Fruit fly (Drosophila melanogaster) whole organism, adult: Measurements from ENCODE around the gene CG31021.

Source experiments
- CG11617 ChIP-seq: fragments of 200-800 bp; sonication (Bioruptor generic); optimal IDR thresholded peaks from 2 replicates; lab custom pipeline; 2017; ENCODE audit warnings: mild to moderate bottlenecking, missing biosample characterization, missing genetic modification reagents, missing genetic modification characterization
- CG1620 ChIP-seq: fragments of 200-800 bp; sonication (Bioruptor generic); optimal IDR thresholded peaks from 2 replicates; lab custom pipeline; 2016; ENCODE audit warnings: missing biosample characterization, missing genetic modification characterization
- CG33017 ChIP-seq: fragments of 200-800 bp; sonication (Bioruptor generic); optimal IDR thresholded peaks from 2 replicates; lab custom pipeline; 2018; ENCODE audit warnings: missing biosample characterization, mild to moderate bottlenecking, missing genetic modification characterization, moderate library complexity
- CG5204 ChIP-seq: fragments of 200-800 bp; sonication (Bioruptor generic); optimal IDR thresholded peaks from 2 replicates; lab custom pipeline; 2016; ENCODE audit warnings: missing biosample characterization, missing genetic modification characterization
- CG7101 ChIP-seq: fragments of 200-800 bp; sonication (Bioruptor generic); optimal IDR thresholded peaks from 2 replicates; lab custom pipeline; 2018; ENCODE audit warnings: missing biosample characterization, mild to moderate bottlenecking, missing genetic modification characterization, moderate library complexity
- Clk ChIP-seq: fragments of 200-800 bp; sonication (Bioruptor generic); optimal IDR thresholded peaks from 2 replicates; lab custom pipeline; 2017; ENCODE audit warnings: missing biosample characterization, missing genetic modification characterization
- Crg-1 ChIP-seq: fragments of 200-800 bp; sonication (Bioruptor generic); optimal IDR thresholded peaks from 2 replicates; lab custom pipeline; 2016; ENCODE audit warnings: missing biosample characterization, missing genetic modification characterization
- Hr96 ChIP-seq: fragments of 200-800 bp; sonication (Bioruptor generic); optimal IDR thresholded peaks from 2 replicates; lab custom pipeline; 2016; ENCODE audit warnings: missing biosample characterization, missing genetic modification characterization
- cnc ChIP-seq, 2 experiments: fragments of >200 bp; optimal IDR thresholded peaks; 2 replicates each; lab custom pipeline; 2017
- kay ChIP-seq: fragments of 200-800 bp; sonication (Bioruptor generic); peaks from one replicate; lab custom pipeline; 2016; ENCODE audit warnings: missing biosample characterization, missing genetic modification characterization, borderline replicate concordance
- ovo ChIP-seq: fragments of 200-800 bp; sonication (Bioruptor generic); optimal IDR thresholded peaks from 2 replicates; lab custom pipeline; 2016; ENCODE audit warnings: missing biosample characterization, missing genetic modification characterization
- pad ChIP-seq: fragments of 200-800 bp; sonication (Bioruptor generic); optimal IDR thresholded peaks from 3 replicates; lab custom pipeline; 2017; ENCODE audit warnings: missing biosample characterization, missing genetic modification characterization, mild to moderate bottlenecking, moderate library complexity, missing genetic modification reagents

dm6 chr3R:30603881-30604280, 1.9 kb downstream of the CG31021 start, which contains the start of gene PH4alphaNE3:
- TF ChIP-seq CG7101 (tag; lab: Kevin White, UChicago) (no peak), kay (GFP tag; lab: Kevin White, UChicago) (no peak), pad (GFP tag; lab: Kevin White, UChicago) (no peak), Crg-1 (GFP tag; lab: Kevin White, UChicago) (no peak), CG11617 (GFP tag; lab: Kevin White, UChicago) (no peak), cnc (optimal IDR thresholded peaks at IDR 0.05; lab: Kevin White, UChicago) (no peak), CG1620 (GFP tag; lab: Kevin White, UChicago) (no peak), Clk (GFP tag; lab: Kevin White, UChicago) (no peak), CG5204 (no peak), Hr96 (no peak), CG33017 (no peak), ovo (GFP tag; lab: Kevin White, UChicago) (no peak)
